Worm (Caenorhabditis elegans) whole organism, young adult: ENCODE measurements around the gene fbxa-136.
A peak's percentile ranks its signal among the peaks of the same experiment; 100 is the strongest.

Source experiments
- B0261.1 ChIP-seq: sonication (generic microtip); optimal IDR thresholded peaks from 2 replicates; lab custom pipeline; 2016; ENCODE audit warnings: mild to moderate bottlenecking, missing genetic modification characterization, moderate library complexity, missing compliant biosample characterization
- B0336.3 ChIP-seq: fragments of 200-800 bp; sonication (Bioruptor generic); IDR thresholded peaks from 2 replicates; pipeline ENCODE4 v1.3.6; 2022; ENCODE audit warnings: missing genetic modification characterization, missing compliant biosample characterization
- Y67H2A.10 ChIP-seq: fragments of 200-800 bp; sonication (Bioruptor generic); conservative IDR thresholded peaks from 2 replicates; pipeline ENCODE4 v1.3.6; 2022; ENCODE audit warnings: missing genetic modification reagents, missing genetic modification characterization, missing compliant biosample characterization
- Y95B8A.8 ChIP-seq: fragments of 200-800 bp; sonication (Bioruptor generic); IDR thresholded peaks from 2 replicates; pipeline ENCODE4 v1.3.6; 2022; ENCODE audit warnings: missing genetic modification reagents, missing genetic modification characterization, missing compliant biosample characterization
- aptf-3 ChIP-seq: fragments of 200-800 bp; sonication (Bioruptor generic); IDR thresholded peaks from 2 replicates; pipeline ENCODE4 v1.3.6; 2022; ENCODE audit warnings: missing genetic modification characterization, missing compliant biosample characterization
- attf-5 ChIP-seq: fragments of 200-800 bp; sonication (Bioruptor generic); optimal IDR thresholded peaks from 2 replicates; lab custom pipeline; 2018; ENCODE audit warnings: mild to moderate bottlenecking, missing genetic modification characterization, missing compliant biosample characterization
- attf-6 ChIP-seq: fragments of 200-800 bp; sonication (Bioruptor generic); IDR thresholded peaks from 2 replicates; pipeline ENCODE4 v1.3.6; 2022; ENCODE audit warnings: missing genetic modification reagents, missing genetic modification characterization, missing compliant biosample characterization
- cebp-1 ChIP-seq, 2 experiments: fragments of 200-800 bp in 1 of 2; sonication (Bioruptor generic) in 1 of 2; sonication (generic microtip) in 1 of 2; IDR thresholded peaks in 1 of 2; optimal IDR thresholded peaks in 1 of 2; 2 replicates each; pipeline versions ENCODE4 v1.3.6 to Lab custom; 2017 to 2022; ENCODE audit warnings: missing compliant biosample characterization in 2 of 2, missing genetic modification characterization in 2 of 2, mild to moderate bottlenecking in 1 of 2, missing genetic modification reagents in 1 of 2, moderate library complexity in 1 of 2
- cebp-2 ChIP-seq: fragments of 200-800 bp; sonication (Bioruptor generic); IDR thresholded peaks from 2 replicates; pipeline ENCODE4 v1.3.6; 2022; ENCODE audit warnings: missing genetic modification characterization, missing compliant biosample characterization
- chd-7 ChIP-seq: sonication (generic microtip); optimal IDR thresholded peaks from 2 replicates; lab custom pipeline; 2016; ENCODE audit warnings: mild to moderate bottlenecking, missing genetic modification characterization, moderate library complexity, missing compliant biosample characterization
- ets-4 ChIP-seq: fragments of 200-800 bp; sonication (Bioruptor generic); optimal IDR thresholded peaks from 2 replicates; lab custom pipeline; 2018; ENCODE audit warnings: mild to moderate bottlenecking, missing genetic modification characterization, missing compliant biosample characterization
- him-1 ChIP-seq: sonication (generic microtip); optimal IDR thresholded peaks from 2 replicates; lab custom pipeline; 2016; ENCODE audit warnings: missing genotype, missing genetic modification reagents, missing genetic modification characterization, missing compliant biosample characterization
- hmg-1.2 ChIP-seq: fragments of 200-800 bp; sonication (Bioruptor generic); IDR thresholded peaks from 2 replicates; pipeline ENCODE4 v1.3.6; 2022; ENCODE audit warnings: missing genetic modification reagents, missing genetic modification characterization, missing compliant biosample characterization
- hrde-1 ChIP-seq: sonication (generic microtip); optimal IDR thresholded peaks from 2 replicates; lab custom pipeline; 2016; ENCODE audit warnings: missing genetic modification characterization, mild to moderate bottlenecking, missing compliant biosample characterization, moderate library complexity, missing genotype, missing genetic modification reagents, borderline replicate concordance
- let-526 ChIP-seq: fragments of 200-800 bp; sonication (Bioruptor generic); IDR thresholded peaks from 2 replicates; pipeline ENCODE4 v1.3.6; 2022; ENCODE audit warnings: missing genetic modification reagents, missing genetic modification characterization, missing compliant biosample characterization
- lin-26 ChIP-seq: fragments of 200-800 bp; sonication (Bioruptor generic); IDR thresholded peaks from 2 replicates; pipeline ENCODE4 v1.3.6; 2022; ENCODE audit warnings: missing genetic modification reagents, missing genetic modification characterization, missing compliant biosample characterization
- lin-35 ChIP-seq, 3 experiments: fragments of 150-350 bp in 2 of 3; sonication (generic microtip) in 1 of 3; optimal IDR thresholded peaks; 2 replicates each; lab custom pipeline; 2014 to 2018; ENCODE audit warnings: missing biosample characterization in 3 of 3, missing genetic modification characterization in 3 of 3, missing genetic modification reagents in 3 of 3
- lin-54 ChIP-seq: fragments of 200-800 bp; sonication (Bioruptor generic); optimal IDR thresholded peaks from 2 replicates; lab custom pipeline; 2018; ENCODE audit warnings: mild to moderate bottlenecking, missing genetic modification characterization, missing compliant biosample characterization
- madf-6 ChIP-seq: fragments of 200-800 bp; sonication (Bioruptor generic); IDR thresholded peaks from 2 replicates; pipeline ENCODE4 v1.3.6; 2022; ENCODE audit warnings: missing genetic modification reagents, missing genetic modification characterization, missing compliant biosample characterization
- mel-28 ChIP-seq: sonication (generic microtip); optimal IDR thresholded peaks from 2 replicates; lab custom pipeline; 2016; ENCODE audit warnings: borderline replicate concordance, mild to moderate bottlenecking, missing genetic modification characterization, missing compliant biosample characterization
- pbrm-1 ChIP-seq: fragments of 200-800 bp; sonication (Bioruptor generic); IDR thresholded peaks from 2 replicates; pipeline ENCODE4 v1.3.6; 2022; ENCODE audit warnings: missing genetic modification reagents, missing genetic modification characterization, missing compliant biosample characterization
- rcor-1 ChIP-seq: fragments of 200-800 bp; sonication (Bioruptor generic); IDR thresholded peaks from 2 replicates; pipeline ENCODE4 v1.3.6; 2022; ENCODE audit warnings: missing genetic modification reagents, missing genetic modification characterization, missing compliant biosample characterization
- rpc-1 ChIP-seq, 2 experiments: fragments of 150-350 bp in 1 of 2; sonication (generic microtip) in 1 of 2; optimal IDR thresholded peaks; 2 replicates each; lab custom pipeline; 2014 to 2018; ENCODE audit warnings: missing biosample characterization in 1 of 2, missing genetic modification characterization in 1 of 2, missing genetic modification reagents in 1 of 2, missing genotype in 1 of 2
- somi-1 ChIP-seq: fragments of 200-800 bp; sonication (Bioruptor generic); optimal IDR thresholded peaks from 2 replicates; lab custom pipeline; 2018; ENCODE audit warnings: mild to moderate bottlenecking, missing genetic modification characterization, missing compliant biosample characterization
- tbp1 ChIP-seq: fragments of 200-800 bp; sonication (Bioruptor generic); optimal IDR thresholded peaks from 2 replicates; lab custom pipeline; 2018; ENCODE audit warnings: mild to moderate bottlenecking, missing genetic modification characterization, missing compliant biosample characterization
- tbx-9 ChIP-seq: sonication (generic microtip); optimal IDR thresholded peaks from 2 replicates; lab custom pipeline; 2016; ENCODE audit warnings: borderline replicate concordance, missing genetic modification characterization, inconsistent platforms, missing compliant biosample characterization
- zfh-2 ChIP-seq: fragments of 200-800 bp; sonication (Bioruptor generic); conservative IDR thresholded peaks from 2 replicates; pipeline ENCODE4 v1.3.6; 2022; ENCODE audit warnings: missing genetic modification reagents, missing genetic modification characterization, missing compliant biosample characterization
- ztf-18 ChIP-seq: sonication (generic microtip); optimal IDR thresholded peaks from 2 replicates; lab custom pipeline; 2016; ENCODE audit warnings: missing genotype, mild to moderate bottlenecking, missing genetic modification characterization, missing compliant biosample characterization
- ztf-25 ChIP-seq: fragments of 200-800 bp; sonication (Bioruptor generic); IDR thresholded peaks from 2 replicates; pipeline ENCODE4 v1.3.6; 2022; ENCODE audit warnings: missing genetic modification reagents, missing genetic modification characterization, missing compliant biosample characterization
- ztf-26 ChIP-seq: sonication (generic microtip); optimal IDR thresholded peaks from 2 replicates; lab custom pipeline; 2017; ENCODE audit warnings: missing genetic modification characterization, missing compliant biosample characterization
- ztf-28 ChIP-seq: fragments of 200-800 bp; sonication (Bioruptor generic); IDR thresholded peaks from 2 replicates; pipeline ENCODE4 v1.3.6; 2022; ENCODE audit warnings: missing genetic modification reagents, missing genetic modification characterization, missing compliant biosample characterization

The fbxa-136 gene

ce11 chrV:17512763-17513162 lies 8.1 kb upstream of the fbxa-136 start:
- no peak for TF ChIP-seq somi-1 (GFP tag; lab: Kevin White, UChicago)
- TF ChIP-seq B0336.3, result no peak
- no peak for TF ChIP-seq lin-54 (GFP tag; lab: Kevin White, UChicago)
- TF ChIP-seq attf-5 (GFP tag; lab: Kevin White, UChicago), result no peak
- TF ChIP-seq ztf-28 (GFP tag; lab: Robert Waterston, UW), result 0 out of 2 replicates have a peak, but pooled peaks have one; percentile 18
- peak; percentile 70; the same call in 1 of the 2 replicates for TF ChIP-seq zfh-2
- no peak for TF ChIP-seq attf-6 (GFP tag; lab: Robert Waterston, UW)
- TF ChIP-seq pbrm-1 (GFP tag; lab: Robert Waterston, UW), result no peak
- no peak for TF ChIP-seq lin-35 (GFP tag; optimal IDR thresholded peaks at IDR 0.05; lab: Kevin White, UChicago)

DNA sequence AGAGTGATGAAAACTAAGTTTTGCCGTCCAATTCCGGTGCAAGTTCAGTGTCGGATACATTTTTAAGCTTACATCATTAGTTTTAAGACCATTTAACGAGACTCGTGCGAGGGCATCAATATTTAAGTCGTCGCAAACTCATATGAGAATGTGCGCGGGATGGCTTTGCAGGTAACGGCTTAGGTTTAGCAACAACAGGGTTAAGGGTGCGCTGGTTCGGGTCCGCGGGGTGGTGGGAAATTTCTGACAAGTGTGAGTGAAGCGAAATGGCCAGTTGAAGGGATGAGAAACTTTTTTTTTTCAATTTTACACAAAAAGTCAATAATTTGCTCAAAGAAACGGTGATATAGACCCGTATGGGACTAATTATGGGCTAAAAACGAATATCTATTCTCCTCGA lies 7.0 kb upstream of the fbxa-136 start:
- TF ChIP-seq rcor-1 (GFP tag; lab: Robert Waterston, UW), result no peak
- peak; percentile 50 for TF ChIP-seq hrde-1 (tag; lab: Kevin White, UChicago)
- TF ChIP-seq cebp-2 (GFP tag; lab: Robert Waterston, UW), result no peak
- TF ChIP-seq attf-6 (GFP tag; lab: Robert Waterston, UW), result peak; percentile 67; the same call in 1 of the 2 replicates
- TF ChIP-seq ztf-18, result peak; percentile 25
- TF ChIP-seq tbx-9 (tag; lab: Kevin White, UChicago), result no peak
- TF ChIP-seq mel-28, result no peak
- TF ChIP-seq Y67H2A.10 (GFP tag; lab: Robert Waterston, UW), result no peak
- 0 out of 2 replicates have a peak, but pooled peaks have one; percentile 50 for TF ChIP-seq ztf-25 (GFP tag; lab: Robert Waterston, UW)
- no peak for TF ChIP-seq chd-7 (tag; lab: Kevin White, UChicago)
- 0 out of 2 replicates have a peak, but pooled peaks have one; percentile 27 for TF ChIP-seq madf-6 (GFP tag; lab: Robert Waterston, UW)
- peak; percentile 64; the same call in 1 of the 2 replicates for TF ChIP-seq lin-26 (GFP tag; lab: Robert Waterston, UW)
- peak; percentile 47 for TF ChIP-seq rpc-1 (optimal IDR thresholded peaks at IDR 0.05; lab: Kevin White, UChicago)
- TF ChIP-seq rpc-1 (tag; optimal IDR thresholded peaks at IDR 0.05; lab: Kevin White, UChicago), result peak; percentile 79
- TF ChIP-seq B0261.1, result peak; percentile 44
- peak; percentile 73 for TF ChIP-seq tbp1 (GFP tag; lab: Kevin White, UChicago)
- no peak for TF ChIP-seq hmg-1.2 (GFP tag; lab: Robert Waterston, UW)
- no peak for TF ChIP-seq let-526 (GFP tag; lab: Robert Waterston, UW)
- no peak for TF ChIP-seq ets-4 (GFP tag; lab: Kevin White, UChicago)
- TF ChIP-seq ztf-26 (tag; lab: Kevin White, UChicago), result no peak
- no peak for TF ChIP-seq him-1 (tag; lab: Kevin White, UChicago)

ce11 chrV:17527729-17528128 lies 6.9 kb downstream of the fbxa-136 start, which contains the start of gene srz-90:
TSS of gene srz-90 (plus strand) at chrV:17528029.
- TF ChIP-seq Y95B8A.8 (GFP tag; lab: Robert Waterston, UW) (no peak), cebp-1 (GFP tag; IDR thresholded peaks at IDR 0.05; lab: Robert Waterston, UW) (no peak), cebp-1 (tag; optimal IDR thresholded peaks at IDR 0.05; lab: Kevin White, UChicago) (no peak), aptf-3 (no peak)
- TF ChIP-seq, all 124 proteins: peak for 0

ce11 chrV:17530486-17530885 lies 9.7 kb downstream of the fbxa-136 start, which contains the start of gene C18D4.12:
TSS of gene C18D4.12 (minus strand) at chrV:17530586.
- no peak for TF ChIP-seq attf-6 (GFP tag; lab: Robert Waterston, UW)
